Fruit fly (Drosophila melanogaster) whole organism, adult: ENCODE results near the gene BicC.

ENCODE experiments used
- CG11617 ChIP-seq: fragments of 200-800 bp; sonication (Bioruptor generic); optimal IDR thresholded peaks from 2 replicates; lab custom pipeline; 2017; ENCODE audit warnings: mild to moderate bottlenecking, missing biosample characterization, missing genetic modification reagents, missing genetic modification characterization
- CG14711 ChIP-seq: fragments of 200-800 bp; sonication (Bioruptor generic); optimal IDR thresholded peaks from 2 replicates; lab custom pipeline; 2018; ENCODE audit warnings: missing biosample characterization, mild to moderate bottlenecking, missing genetic modification characterization, moderate library complexity
- CG7101 ChIP-seq: fragments of 200-800 bp; sonication (Bioruptor generic); optimal IDR thresholded peaks from 2 replicates; lab custom pipeline; 2018; ENCODE audit warnings: missing biosample characterization, mild to moderate bottlenecking, missing genetic modification characterization, moderate library complexity
- cnc ChIP-seq, 2 experiments: fragments of >200 bp; optimal IDR thresholded peaks; 2 replicates each; lab custom pipeline; 2017
- kay ChIP-seq: fragments of 200-800 bp; sonication (Bioruptor generic); peaks from one replicate; lab custom pipeline; 2016; ENCODE audit warnings: missing biosample characterization, missing genetic modification characterization, borderline replicate concordance
- ovo ChIP-seq: fragments of 200-800 bp; sonication (Bioruptor generic); optimal IDR thresholded peaks from 2 replicates; lab custom pipeline; 2016; ENCODE audit warnings: missing biosample characterization, missing genetic modification characterization
- pad ChIP-seq: fragments of 200-800 bp; sonication (Bioruptor generic); optimal IDR thresholded peaks from 3 replicates; lab custom pipeline; 2017; ENCODE audit warnings: missing biosample characterization, missing genetic modification characterization, mild to moderate bottlenecking, moderate library complexity, missing genetic modification reagents

- TF ChIP-seq cnc (optimal IDR thresholded peaks at IDR 0.05; lab: Kevin White, UChicago) (no peak), CG7101 (tag; lab: Kevin White, UChicago) (no peak), ovo (GFP tag; lab: Kevin White, UChicago) (peak; percentile 93), kay (GFP tag; lab: Kevin White, UChicago) (no peak), pad (GFP tag; lab: Kevin White, UChicago) (no peak), CG11617 (no peak), CG14711 (tag; lab: Kevin White, UChicago) (no peak)
These were observed at the start of gene BicC, which contains the start of gene CG45084 for dm6 chr2L:16041727-16042126.
